Worm (Caenorhabditis elegans) whole organism, young adult: Measurements from ENCODE around the gene ddb-1.

Source experiments
- nfya-1 ChIP-seq: sonication (generic microtip); optimal IDR thresholded peaks from 2 replicates; lab custom pipeline; 2017; ENCODE audit warnings: antibody characterized with exemption, missing compliant biosample characterization, missing genetic modification characterization, borderline replicate concordance; ENCODE audit not compliant: insufficient read depth
- pha-4 ChIP-seq: fragments of 150-350 bp; sonication (generic microtip); optimal IDR thresholded peaks from 2 replicates; lab custom pipeline; 2014; ENCODE audit warnings: missing biosample characterization, missing genetic modification reagents, missing genetic modification characterization

- TF ChIP-seq pha-4 (tag; lab: Kevin White, UChicago) (no peak), nfya-1 (tag; lab: Kevin White, UChicago) (no peak)
Observed at ce11 chrIV:12109743-12110142, 11.2 kb downstream of the ddb-1 start.
